Worm (Caenorhabditis elegans): ENCODE measurements around the gene Y62H9A.3.

The Y62H9A.3 gene

ce11 chrX:11850082-11850481, 29.7 kb downstream of the Y62H9A.3 start, which contains the start of gene F54F7.3:
TSS of gene F54F7.3 (minus strand) at chrX:11850182.
- TF ChIP-seq ztf-1 (GFP tag; conservative IDR thresholded peaks at IDR 0.05) (no peak), nhr-12 (tag; optimal IDR thresholded peaks at IDR 0.05) (no peak), R02D3.7 (tag; optimal IDR thresholded peaks at IDR 0.05) (no peak), elt-3 (tag; optimal IDR thresholded peaks at IDR 0.05) (no peak), unc-62 (GFP tag; optimal IDR thresholded peaks at IDR 0.05) (no peak), ztf-11 (tag; optimal IDR thresholded peaks at IDR 0.05) (no peak), nhr-11 (tag; optimal IDR thresholded peaks at IDR 0.05) (no peak), sma-3 (GFP tag; optimal IDR thresholded peaks at IDR 0.05) (no peak), mab-5 (tag; optimal IDR thresholded peaks at IDR 0.05) (no peak), lsy-2 (tag; optimal IDR thresholded peaks at IDR 0.05) (no peak), nhr-237 (tag; optimal IDR thresholded peaks at IDR 0.05) (no peak), sma-9 (GFP tag; optimal IDR thresholded peaks at IDR 0.05) (no peak), sma-9 (tag; optimal IDR thresholded peaks at IDR 0.05) (no peak), lin-39 (tag; optimal IDR thresholded peaks at IDR 0.05) (no peak)

- TF ChIP-seq mbf-1 (tag; optimal IDR thresholded peaks at IDR 0.05) (no peak), nhr-10 (tag; optimal IDR thresholded peaks at IDR 0.05) (no peak), unc-39 (tag; optimal IDR thresholded peaks at IDR 0.05) (no peak)
These were observed 31.2 kb downstream of the Y62H9A.3 start, which contains the start of gene F54F7.9 for ce11 chrX:11848618-11849017. TSS of gene F54F7.9 (minus strand) at chrX:11848718.

- TF ChIP-seq nhr-129 (tag; optimal IDR thresholded peaks at IDR 0.05), result no peak
- no peak for TF ChIP-seq nhr-11 (tag; optimal IDR thresholded peaks at IDR 0.05)
These were observed 36.4 kb downstream of the Y62H9A.3 start, which contains the start of gene F54F7.2 for ce11 chrX:11843363-11843762. TSS of gene F54F7.2 (plus strand) at chrX:11843663.

- TF ChIP-seq peb-1 (tag; optimal IDR thresholded peaks at IDR 0.05) (no peak), nhr-237 (tag; optimal IDR thresholded peaks at IDR 0.05) (no peak), sem-4 (tag; optimal IDR thresholded peaks at IDR 0.05) (no peak), nhr-25 (tag; optimal IDR thresholded peaks at IDR 0.05) (no peak), ztf-4 (tag; optimal IDR thresholded peaks at IDR 0.05) (no peak), skn-1 (tag; optimal IDR thresholded peaks at IDR 0.05) (no peak), lsy-2 (tag; optimal IDR thresholded peaks at IDR 0.05) (no peak), elt-3 (tag; optimal IDR thresholded peaks at IDR 0.05) (no peak), dmd-4 (tag; optimal IDR thresholded peaks at IDR 0.05) (no peak), lin-13 (GFP tag; optimal IDR thresholded peaks at IDR 0.05) (no peak), nhr-23 (tag; optimal IDR thresholded peaks at IDR 0.05) (no peak), nhr-11 (tag; optimal IDR thresholded peaks at IDR 0.05) (no peak), snpc-4 (tag; optimal IDR thresholded peaks at IDR 0.05) (no peak), ZK546.5 (tag; optimal IDR thresholded peaks at IDR 0.05) (no peak)
These were observed 42.4 kb downstream of the Y62H9A.3 start, which contains the start of gene taf-7.1 for ce11 chrX:11837378-11837777. TSS of gene taf-7.1 (minus strand) at chrX:11837478.
